Fruit fly (Drosophila melanogaster): ENCODE results near the gene Cpr11A.

The Cpr11A gene

DNA sequence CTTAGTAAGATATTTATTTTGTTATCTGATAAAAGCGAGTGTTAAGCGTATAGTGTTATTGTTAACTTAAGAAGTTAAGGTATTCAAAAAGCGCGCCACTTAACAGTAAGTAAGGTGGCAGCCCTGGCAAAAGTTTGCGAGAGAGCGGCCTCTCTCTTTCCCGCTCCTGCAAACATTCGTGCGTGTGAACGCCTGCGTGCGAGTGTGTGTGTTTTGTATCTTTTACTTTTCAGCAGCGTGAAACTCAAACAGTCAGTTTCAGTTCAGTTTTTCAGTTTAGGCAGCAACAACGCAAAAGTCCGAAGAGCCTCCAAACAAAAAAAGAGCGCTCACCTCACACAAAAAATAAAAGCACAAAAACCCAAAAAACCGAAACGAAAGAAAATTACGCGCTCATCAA is 15.4 kb upstream of the Cpr11A start:
- TF ChIP-seq noc (tag; optimal IDR thresholded peaks at IDR 0.05), result no peak

DNA sequence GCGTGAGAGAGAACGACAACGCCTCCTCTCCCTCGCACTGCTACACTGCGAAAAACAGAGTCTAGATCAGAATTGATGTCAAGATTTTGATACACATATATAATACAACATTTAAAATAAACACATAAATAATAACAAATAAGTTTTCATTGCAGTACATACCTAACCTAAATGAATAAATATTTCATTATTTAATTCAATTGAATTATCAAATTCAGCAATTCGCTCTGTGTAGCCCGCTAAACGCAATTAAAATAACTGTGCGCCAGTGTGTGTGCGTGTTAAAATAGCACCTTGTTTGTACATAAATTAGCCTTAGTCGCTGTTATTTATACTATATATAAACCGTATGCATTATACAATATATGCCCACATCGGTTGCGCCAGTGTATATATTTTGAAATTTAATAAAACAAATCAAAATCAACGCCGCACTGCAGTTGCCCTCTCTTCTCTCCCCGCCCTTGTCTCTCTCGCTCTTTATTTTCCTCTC is 14.5 kb upstream of the Cpr11A start:
- peak; percentile 99 for TF ChIP-seq noc (tag; optimal IDR thresholded peaks at IDR 0.05)

DNA sequence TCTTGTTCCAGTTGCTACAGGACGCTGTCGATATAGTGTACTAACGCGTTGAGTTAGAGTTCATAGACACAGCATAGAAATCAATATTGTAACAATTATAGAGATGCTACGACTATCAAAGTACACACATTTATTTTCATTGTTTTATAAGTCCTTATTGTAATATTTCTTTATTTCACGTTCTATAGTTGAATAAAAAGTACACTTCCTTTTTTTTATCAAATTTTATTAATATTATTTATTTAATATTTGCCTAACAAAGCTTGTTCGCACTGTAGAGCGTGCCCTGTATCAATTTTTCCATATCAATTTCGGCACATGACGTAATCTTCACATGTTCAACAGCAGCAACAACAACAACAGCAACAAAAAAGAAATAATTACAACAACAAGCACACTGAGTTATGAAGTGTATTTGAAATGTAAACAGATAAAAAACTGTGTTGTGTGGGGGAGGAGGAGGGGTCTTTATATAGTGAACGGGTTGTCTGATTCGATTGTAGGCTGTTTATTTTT is 12.8 kb upstream of the Cpr11A start:
- peak; percentile 89 for TF ChIP-seq noc (tag; optimal IDR thresholded peaks at IDR 0.05)

DNA sequence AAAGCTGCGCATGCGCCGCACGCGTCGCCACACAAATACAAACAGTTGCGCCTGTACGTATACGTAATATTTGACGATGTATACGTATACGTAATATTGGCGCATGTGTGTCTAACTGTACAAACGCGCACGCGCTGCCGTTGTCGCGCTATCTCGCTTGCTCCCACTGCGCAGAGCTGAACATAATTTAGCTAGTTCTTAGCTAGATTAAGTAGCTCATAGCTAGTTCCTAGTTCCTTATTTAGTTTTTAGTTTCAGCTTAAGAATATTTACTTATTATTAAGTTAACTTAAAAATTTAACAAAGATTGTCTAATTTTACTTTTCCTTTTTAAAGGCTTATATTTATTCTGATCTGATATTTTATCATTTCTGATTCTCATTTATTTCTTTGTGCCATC is 6.5 kb upstream of the Cpr11A start:
- TF ChIP-seq noc (tag; optimal IDR thresholded peaks at IDR 0.05), result peak; percentile 58

DNA sequence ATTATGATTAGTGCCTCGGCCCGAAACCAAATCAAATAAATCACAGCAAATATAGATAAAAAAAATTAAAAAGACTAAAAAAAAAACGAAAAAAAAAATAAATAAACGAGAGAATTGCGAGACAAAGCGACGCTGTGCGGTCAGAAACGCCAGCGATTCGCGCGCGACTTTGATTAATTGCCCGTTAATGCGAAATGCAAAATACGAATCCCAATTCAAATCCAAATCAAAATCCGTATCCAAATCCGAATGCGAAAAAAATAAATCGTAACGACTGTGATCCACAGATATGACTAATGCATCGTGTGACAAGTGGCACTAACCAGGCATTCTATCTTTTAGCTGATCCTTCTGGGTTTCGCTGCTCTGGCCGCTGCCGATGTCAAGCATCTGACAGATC is 715 bp downstream of the Cpr11A start:
- TF ChIP-seq noc (tag; optimal IDR thresholded peaks at IDR 0.05), result no peak

DNA sequence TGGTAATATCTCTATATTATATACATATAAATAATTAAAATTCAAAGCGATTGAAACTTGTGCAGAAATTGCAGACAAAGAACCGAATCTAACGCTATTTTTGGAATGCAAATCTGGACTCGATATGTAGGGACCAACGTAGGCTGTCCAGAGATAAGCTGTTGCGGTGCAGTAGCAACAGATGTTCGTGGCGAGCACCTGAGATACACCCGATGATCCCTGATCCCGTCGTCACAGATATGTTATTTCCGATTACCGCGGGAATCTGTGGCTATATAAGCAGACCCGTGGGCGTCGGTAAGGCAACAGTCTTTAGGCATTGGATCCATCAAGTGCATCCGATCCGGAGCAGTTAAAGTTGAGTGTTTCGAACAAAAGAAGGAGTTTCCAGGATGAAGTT is 3.2 kb downstream of the Cpr11A start, which contains the start of gene Lsp1alpha:
Lsp1alpha (plus strand) TSS at position 301 of the 400 bp plus-strand sequence.
- no peak for TF ChIP-seq noc (tag; optimal IDR thresholded peaks at IDR 0.05)

DNA sequence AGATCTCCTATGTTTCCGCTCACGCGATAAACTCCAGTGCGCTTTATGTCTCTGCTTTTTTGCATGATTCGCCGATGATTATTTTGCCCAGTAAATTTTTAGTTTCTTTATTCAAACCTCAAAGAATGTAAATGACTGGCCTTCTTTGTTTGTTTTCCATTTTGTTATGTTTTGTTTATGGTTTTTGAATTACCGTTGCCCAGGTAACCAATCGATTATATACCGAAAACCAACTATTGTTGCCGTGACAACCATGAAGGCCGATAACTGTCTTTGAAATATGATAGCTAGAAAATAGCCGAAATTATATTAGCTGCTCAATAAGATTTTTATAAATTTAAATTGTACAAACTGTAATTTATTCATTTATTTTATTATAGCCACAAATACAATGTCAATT is 9.7 kb downstream of the Cpr11A start, which contains the start of gene Mks1:
Mks1 (minus strand) TSS at position 101 of the 400 bp plus-strand sequence.
- TF ChIP-seq noc (tag; optimal IDR thresholded peaks at IDR 0.05), result no peak

DNA sequence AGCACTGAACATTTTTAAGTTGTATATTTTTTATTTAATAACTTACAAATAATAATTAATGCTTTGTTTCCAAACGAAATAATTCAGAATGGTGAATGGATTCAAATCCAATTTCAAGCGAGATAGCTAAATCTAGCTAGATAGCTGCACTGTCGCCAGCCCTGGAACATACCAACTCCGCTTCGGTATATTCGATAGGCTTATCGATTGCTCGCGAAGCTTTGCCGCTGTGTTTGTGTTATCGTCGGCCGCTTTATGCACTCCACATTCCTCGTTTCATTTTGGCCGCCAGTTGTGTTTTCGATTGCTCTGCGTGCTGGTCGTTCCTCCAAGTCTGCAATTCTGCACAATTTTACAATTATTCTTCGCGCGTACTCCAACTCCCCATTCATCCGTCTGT is 10.2 kb downstream of the Cpr11A start, which contains the start of gene mdu:
mdu (plus strand) TSS at position 259 of the 400 bp plus-strand sequence.
- TF ChIP-seq noc (tag; optimal IDR thresholded peaks at IDR 0.05), result no peak

DNA sequence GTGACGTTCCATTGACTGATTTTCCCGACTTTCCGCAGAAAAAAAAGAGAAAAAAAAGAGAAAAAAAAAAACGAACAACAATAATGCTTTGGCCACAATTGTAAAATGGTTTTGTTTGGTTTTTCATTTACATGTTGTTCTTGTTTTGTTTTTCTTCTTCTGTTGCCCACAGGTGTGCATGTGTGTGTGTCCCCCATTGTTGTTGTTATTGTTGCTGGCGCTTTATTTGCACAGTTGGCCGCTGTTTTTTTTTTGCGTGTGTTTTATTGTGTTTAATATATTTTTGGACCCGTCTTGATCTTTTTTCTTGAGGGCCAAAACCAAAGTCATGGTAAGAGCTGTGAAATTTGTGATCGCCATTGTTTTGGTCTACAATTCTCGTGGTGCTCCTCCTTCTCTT is 11.3 kb downstream of the Cpr11A start:
- no peak for TF ChIP-seq noc (tag; optimal IDR thresholded peaks at IDR 0.05)

DNA sequence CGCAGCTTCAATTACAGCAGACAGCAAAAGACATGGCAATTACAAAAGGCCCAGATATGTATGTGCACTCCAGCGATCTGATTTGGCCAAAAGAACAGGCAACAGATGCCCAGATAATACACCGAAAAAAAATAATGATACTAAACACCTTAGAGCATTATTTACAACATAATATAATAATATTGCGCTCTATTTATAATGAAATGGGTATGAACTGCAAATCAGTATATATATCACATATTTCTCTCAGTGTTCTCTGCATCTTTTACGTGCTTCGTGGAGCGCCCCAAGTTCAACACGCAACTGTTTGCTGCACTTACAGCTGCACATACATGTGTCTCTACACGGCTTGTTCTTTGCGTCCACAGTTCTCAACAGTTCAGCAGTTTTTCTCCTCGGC is 20.8 kb downstream of the Cpr11A start:
- TF ChIP-seq noc (tag; optimal IDR thresholded peaks at IDR 0.05), result no peak

DNA sequence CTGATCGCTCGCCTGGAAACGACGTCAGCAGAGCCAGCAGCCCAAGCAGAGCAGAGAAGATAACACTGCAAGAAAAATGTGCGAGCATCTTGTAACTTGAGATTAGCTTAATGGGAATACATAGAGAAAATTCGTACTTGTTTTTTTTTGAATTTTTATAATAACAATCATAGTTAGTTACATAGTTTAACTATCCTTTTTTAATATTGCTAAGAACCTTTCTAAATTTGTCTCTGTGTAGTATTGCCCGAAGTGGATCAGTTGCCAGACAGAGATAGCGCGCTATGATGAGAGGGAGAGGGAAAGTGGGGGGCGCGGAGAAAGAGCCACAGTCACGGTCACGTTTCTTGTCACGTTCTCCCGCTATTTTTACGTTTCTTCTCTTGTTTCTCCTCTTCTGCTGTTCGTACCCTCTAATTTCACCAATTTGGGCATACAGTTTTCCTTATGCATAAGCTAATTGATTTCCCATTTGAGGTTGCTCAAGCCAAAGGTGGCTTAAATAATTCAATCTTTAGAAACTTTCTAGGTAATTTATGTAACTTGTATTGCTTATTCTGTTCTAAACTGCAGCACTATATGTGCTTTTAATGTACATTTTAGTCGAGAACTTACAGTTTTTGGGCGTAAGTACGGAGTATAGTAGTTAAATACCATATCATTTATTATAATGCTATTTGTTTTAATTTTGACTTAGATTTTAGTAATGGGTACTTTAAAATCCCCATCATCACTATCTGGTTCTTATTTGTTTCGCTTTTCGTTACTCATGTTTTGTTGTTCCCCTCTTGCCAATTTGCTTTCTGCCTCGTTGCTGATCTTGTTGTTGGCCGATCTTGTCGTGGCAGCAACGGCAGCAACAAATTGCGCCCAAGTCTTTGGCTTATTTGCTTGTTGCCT is 24.2 kb downstream of the Cpr11A start:
- peak; percentile 84 for TF ChIP-seq noc (tag; optimal IDR thresholded peaks at IDR 0.05)

DNA sequence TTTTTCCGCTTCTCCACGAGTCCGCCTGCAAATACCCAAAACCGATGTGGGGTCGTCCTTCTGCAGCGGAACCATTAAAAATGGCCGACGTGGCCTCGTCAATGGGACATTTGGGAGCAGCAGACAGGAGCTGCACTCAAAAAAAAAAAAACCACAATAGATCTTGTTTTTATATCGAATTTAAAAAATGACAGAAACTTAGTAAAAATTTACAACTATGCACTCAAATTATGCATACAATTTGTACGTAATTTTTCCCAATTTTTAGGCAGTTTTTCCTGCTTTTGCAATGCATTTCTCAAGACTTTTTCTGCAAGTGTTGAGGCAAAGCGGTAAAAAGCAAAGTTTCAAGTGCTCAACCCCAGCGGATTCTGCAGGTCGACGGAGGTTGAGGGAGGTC is 46.8 kb downstream of the Cpr11A start:
- no peak for TF ChIP-seq noc (tag; optimal IDR thresholded peaks at IDR 0.05)

Data from whole organism, larva.